Worm (Caenorhabditis elegans) whole organism, mixed stage, embryonic: ENCODE results near the gene F53B3.6.

Source experiments
- M03D4.4 ChIP-seq: sonication (generic microtip); optimal IDR thresholded peaks from 2 replicates; lab custom pipeline; 2017; ENCODE audit warnings: mild to moderate bottlenecking, missing genetic modification characterization, missing compliant biosample characterization
- bed-3 ChIP-seq: fragments of 200-800 bp; sonication (Bioruptor generic); optimal IDR thresholded peaks from 3 replicates; lab custom pipeline; 2018; ENCODE audit warnings: mild to moderate bottlenecking, missing genetic modification characterization, moderate library complexity, missing compliant biosample characterization
- blmp-1 ChIP-seq: fragments of 150-350 bp; optimal IDR thresholded peaks from 2 replicates; lab custom pipeline; 2014; ENCODE audit warnings: missing biosample characterization, missing genetic modification characterization
- ceh-39 ChIP-seq: fragments of 150-350 bp; optimal IDR thresholded peaks from 2 replicates; lab custom pipeline; 2014; ENCODE audit warnings: missing biosample characterization, missing genetic modification characterization
- ceh-43 ChIP-seq: fragments of 200-800 bp; sonication (Bioruptor generic); optimal IDR thresholded peaks from 2 replicates; lab custom pipeline; 2018; ENCODE audit warnings: mild to moderate bottlenecking, missing genetic modification characterization, moderate library complexity, missing compliant biosample characterization
- ces-1 ChIP-seq: fragments of 150-350 bp; optimal IDR thresholded peaks from 2 replicates; lab custom pipeline; 2014; ENCODE audit warnings: missing biosample characterization, missing genetic modification reagents, missing genetic modification characterization
- cnd-1 ChIP-seq: fragments of 200-800 bp; sonication (Bioruptor generic); optimal IDR thresholded peaks from 2 replicates; lab custom pipeline; 2018; ENCODE audit warnings: mild to moderate bottlenecking, missing genetic modification characterization, missing compliant biosample characterization
- drap-1 ChIP-seq: fragments of 200-800 bp; sonication (Bioruptor generic); optimal IDR thresholded peaks from 3 replicates; lab custom pipeline; 2018; ENCODE audit warnings: mild to moderate bottlenecking, missing genetic modification characterization, missing compliant biosample characterization
- elt-1 ChIP-seq: sonication (generic microtip); optimal IDR thresholded peaks from 2 replicates; lab custom pipeline; 2017; ENCODE audit warnings: missing genetic modification characterization, mild to moderate bottlenecking, missing compliant biosample characterization, antibody characterized with exemption, moderate library complexity, borderline replicate concordance; ENCODE audit not compliant: insufficient read depth
- elt-3 ChIP-seq: fragments of 150-350 bp; optimal IDR thresholded peaks from 2 replicates; lab custom pipeline; 2014; ENCODE audit warnings: missing biosample characterization, missing genetic modification characterization
- flh-1 ChIP-seq: fragments of 200-800 bp; sonication (Bioruptor generic); optimal IDR thresholded peaks from 2 replicates; lab custom pipeline; 2018; ENCODE audit warnings: mild to moderate bottlenecking, missing genetic modification characterization, moderate library complexity, missing compliant biosample characterization
- ham-2 ChIP-seq: fragments of 200-800 bp; sonication (Bioruptor generic); optimal IDR thresholded peaks from 2 replicates; lab custom pipeline; 2018; ENCODE audit warnings: mild to moderate bottlenecking, missing genetic modification characterization, missing compliant biosample characterization
- hlh-1 ChIP-seq: fragments of 150-350 bp; optimal IDR thresholded peaks from 2 replicates; lab custom pipeline; 2014; ENCODE audit warnings: missing biosample characterization, missing genetic modification reagents, missing genetic modification characterization
- lin-13 ChIP-seq: fragments of 150-350 bp; optimal IDR thresholded peaks from 2 replicates; lab custom pipeline; 2014; ENCODE audit warnings: missing biosample characterization, missing genetic modification characterization
- lin-32 ChIP-seq: fragments of 200-800 bp; sonication (Bioruptor generic); optimal IDR thresholded peaks from 2 replicates; lab custom pipeline; 2018; ENCODE audit warnings: mild to moderate bottlenecking, missing genetic modification characterization, missing compliant biosample characterization
- lsy-2 ChIP-seq: fragments of 150-350 bp; optimal IDR thresholded peaks from 2 replicates; lab custom pipeline; 2014; ENCODE audit warnings: missing biosample characterization, missing genetic modification characterization
- mab-5 ChIP-seq: fragments of 150-350 bp; optimal IDR thresholded peaks from 2 replicates; lab custom pipeline; 2014; ENCODE audit warnings: missing biosample characterization, missing genetic modification characterization
- mep-1 ChIP-seq: fragments of 150-350 bp; optimal IDR thresholded peaks from 2 replicates; lab custom pipeline; 2017; ENCODE audit warnings: missing biosample characterization, missing genetic modification reagents, missing genetic modification characterization, inconsistent platforms
- mls-2 ChIP-seq: sonication (generic microtip); optimal IDR thresholded peaks from 2 replicates; lab custom pipeline; 2016; ENCODE audit warnings: mild to moderate bottlenecking, missing genetic modification characterization, moderate library complexity, missing compliant biosample characterization
- nhr-12 ChIP-seq: fragments of 150-350 bp; optimal IDR thresholded peaks from 2 replicates; lab custom pipeline; 2014; ENCODE audit warnings: missing biosample characterization, missing genetic modification characterization
- nhr-2 ChIP-seq: fragments of 150-350 bp; optimal IDR thresholded peaks from 2 replicates; lab custom pipeline; 2014; ENCODE audit warnings: missing biosample characterization, missing genetic modification characterization
- nhr-237 ChIP-seq: fragments of 150-350 bp; optimal IDR thresholded peaks from 2 replicates; lab custom pipeline; 2014; ENCODE audit warnings: missing biosample characterization, missing genetic modification characterization
- nhr-28 ChIP-seq: fragments of 150-350 bp; optimal IDR thresholded peaks from 2 replicates; lab custom pipeline; 2014; ENCODE audit warnings: missing biosample characterization, missing genetic modification characterization
- nhr-76 ChIP-seq: sonication (generic microtip); optimal IDR thresholded peaks from 2 replicates; lab custom pipeline; 2017; ENCODE audit warnings: missing biosample characterization, missing genetic modification characterization
- pha-4 ChIP-seq: fragments of 150-350 bp; optimal IDR thresholded peaks from 2 replicates; lab custom pipeline; 2018; ENCODE audit warnings: missing biosample characterization, missing genetic modification reagents, missing genetic modification characterization
- sem-2 ChIP-seq: fragments of 200-800 bp; sonication (Bioruptor generic); optimal IDR thresholded peaks from 2 replicates; lab custom pipeline; 2018; ENCODE audit warnings: mild to moderate bottlenecking, missing genetic modification characterization, missing compliant biosample characterization
- sptf-1 ChIP-seq: sonication (generic microtip); optimal IDR thresholded peaks from 2 replicates; lab custom pipeline; 2017; ENCODE audit warnings: mild to moderate bottlenecking, missing genetic modification characterization, moderate library complexity, missing compliant biosample characterization
- tbx-8 ChIP-seq: fragments of 200-800 bp; sonication (Bioruptor generic); optimal IDR thresholded peaks from 2 replicates; lab custom pipeline; 2018; ENCODE audit warnings: mild to moderate bottlenecking, missing genetic modification characterization, moderate library complexity, missing compliant biosample characterization
- unc-120 ChIP-seq: sonication (generic microtip); optimal IDR thresholded peaks from 2 replicates; lab custom pipeline; 2017; ENCODE audit warnings: missing genetic modification characterization, missing compliant biosample characterization; ENCODE audit not compliant: poor library complexity, severe bottlenecking
- unc-39 ChIP-seq: fragments of 150-350 bp; optimal IDR thresholded peaks from 2 replicates; lab custom pipeline; 2014; ENCODE audit warnings: missing biosample characterization, missing genetic modification characterization
- unc-62 ChIP-seq: fragments of 150-350 bp; optimal IDR thresholded peaks from 2 replicates; lab custom pipeline; 2014; ENCODE audit warnings: missing biosample characterization, missing genetic modification reagents, missing genetic modification characterization
- ztf-11 ChIP-seq: fragments of 150-350 bp; optimal IDR thresholded peaks from 2 replicates; lab custom pipeline; 2014; ENCODE audit warnings: missing biosample characterization, missing genetic modification characterization

Gene F53B3.6

DNA sequence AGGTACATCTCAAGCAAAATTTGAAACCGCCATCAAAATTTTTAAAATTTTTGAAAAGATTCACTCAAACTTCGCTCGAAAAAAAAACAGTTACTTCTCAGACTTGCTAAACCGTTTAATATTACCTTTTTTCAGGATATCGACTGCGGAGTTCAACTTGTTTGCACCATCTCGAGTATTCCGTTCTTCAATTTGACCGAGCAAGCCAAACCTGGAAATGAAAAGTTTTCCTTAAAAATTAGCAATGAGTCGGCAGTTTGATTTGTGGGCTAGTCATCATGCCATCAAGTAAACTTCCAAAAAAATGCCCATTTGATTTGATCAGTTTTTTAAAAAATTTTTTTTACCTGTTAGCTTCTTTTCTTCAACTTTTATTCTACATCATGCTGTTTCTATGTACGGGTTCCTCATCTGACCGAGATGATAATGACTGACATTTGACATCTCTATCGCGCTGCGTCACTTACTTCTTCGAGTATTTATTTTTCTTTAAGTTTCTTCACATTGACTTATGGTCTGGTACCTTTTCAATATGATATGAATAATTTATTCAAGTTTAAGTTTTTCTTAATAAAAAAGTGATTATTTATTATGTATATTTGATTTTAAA, 26.1 kb downstream of the F53B3.6 start:
- TF ChIP-seq lin-13 (no peak), lsy-2 (tag; lab: Kevin White, UChicago) (no peak), ceh-43 (GFP tag; lab: Kevin White, UChicago) (no peak), ces-1 (GFP tag; lab: Kevin White, UChicago) (no peak), nhr-237 (no peak), unc-39 (no peak), pha-4 (no peak), mab-5 (tag; lab: Kevin White, UChicago) (no peak), sptf-1 (no peak), cnd-1 (no peak), nhr-28 (no peak), flh-1 (no peak), ztf-11 (no peak), elt-3 (tag; lab: Kevin White, UChicago) (no peak), bed-3 (GFP tag; lab: Kevin White, UChicago) (no peak), nhr-12 (tag; lab: Kevin White, UChicago) (no peak), ceh-39 (tag; lab: Kevin White, UChicago) (no peak), lin-32 (GFP tag; lab: Kevin White, UChicago) (no peak), unc-120 (tag; lab: Kevin White, UChicago) (no peak), nhr-2 (tag; lab: Kevin White, UChicago) (no peak)
- TF ChIP-seq, all 35 proteins: peak for 0

DNA sequence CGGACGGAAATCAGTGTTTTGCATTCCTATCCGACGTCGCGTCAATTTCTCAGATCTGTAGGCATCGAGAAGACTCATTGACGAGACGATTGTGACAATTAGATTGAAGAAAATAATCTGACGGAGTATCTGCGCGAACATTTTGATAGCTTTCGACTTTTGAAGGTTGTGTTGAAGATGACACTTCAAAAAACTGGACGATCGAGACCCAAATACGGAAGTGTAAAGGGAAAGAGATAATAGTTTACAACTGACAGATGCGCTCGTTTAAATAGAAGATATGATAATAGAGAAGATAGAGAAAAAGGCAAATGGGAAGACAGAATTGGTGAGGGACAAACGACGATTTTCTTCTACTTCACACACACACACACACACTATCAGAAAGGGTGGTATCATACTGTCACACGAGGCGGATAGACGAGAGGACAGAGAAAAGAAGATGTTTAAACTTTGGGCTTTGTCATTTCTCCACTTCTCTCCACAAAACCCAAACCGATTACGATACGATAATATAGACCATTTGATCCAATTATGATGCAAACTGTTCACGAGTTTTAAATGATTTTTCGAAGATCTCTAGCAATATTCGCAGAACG, 27.2 kb downstream of the F53B3.6 start, which contains the start of gene B0410.3:
TSS of gene B0410.3 (minus strand) at position 351 of the 599 bp plus-strand sequence.
- TF ChIP-seq elt-3 (tag; lab: Kevin White, UChicago) (peak; percentile 65), ham-2 (GFP tag; lab: Kevin White, UChicago) (peak; percentile 22), flh-1 (no peak), ceh-43 (GFP tag; lab: Kevin White, UChicago) (no peak), unc-62 (GFP tag; lab: Kevin White, UChicago) (peak; percentile 68), ceh-39 (tag; lab: Kevin White, UChicago) (no peak)

DNA sequence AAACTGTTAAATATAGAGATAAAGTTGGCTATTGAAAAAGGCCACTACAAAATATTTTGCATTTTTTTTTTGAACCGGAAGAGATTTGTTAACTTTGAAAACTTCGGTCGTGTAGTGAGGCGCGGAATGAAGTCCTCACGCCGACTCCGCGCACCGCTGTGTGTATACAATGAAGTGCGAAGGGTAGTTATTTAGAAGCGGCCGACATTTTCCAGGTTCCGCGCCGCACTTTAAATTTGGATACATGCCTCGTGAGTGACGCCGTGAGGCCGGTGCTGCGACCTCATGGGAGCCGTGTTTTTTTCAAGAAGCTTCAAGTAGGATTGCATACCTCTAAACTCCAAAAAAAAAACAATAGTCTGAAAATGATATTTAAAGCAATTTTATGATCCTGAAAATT, 27.9 kb downstream of the F53B3.6 start:
- TF ChIP-seq ces-1 (GFP tag; lab: Kevin White, UChicago) (no peak), lin-13 (no peak), sptf-1 (no peak), ztf-11 (no peak), nhr-237 (no peak), mls-2 (tag; lab: Kevin White, UChicago) (no peak), M03D4.4 (tag; lab: Kevin White, UChicago) (no peak), ham-2 (GFP tag; lab: Kevin White, UChicago) (no peak), elt-1 (tag; lab: Kevin White, UChicago) (no peak), drap-1 (GFP tag; lab: Kevin White, UChicago) (no peak), pha-4 (no peak), sem-2 (GFP tag; lab: Kevin White, UChicago) (no peak), unc-39 (no peak), hlh-1 (tag; lab: Kevin White, UChicago) (no peak), ceh-39 (tag; lab: Kevin White, UChicago) (no peak)

DNA sequence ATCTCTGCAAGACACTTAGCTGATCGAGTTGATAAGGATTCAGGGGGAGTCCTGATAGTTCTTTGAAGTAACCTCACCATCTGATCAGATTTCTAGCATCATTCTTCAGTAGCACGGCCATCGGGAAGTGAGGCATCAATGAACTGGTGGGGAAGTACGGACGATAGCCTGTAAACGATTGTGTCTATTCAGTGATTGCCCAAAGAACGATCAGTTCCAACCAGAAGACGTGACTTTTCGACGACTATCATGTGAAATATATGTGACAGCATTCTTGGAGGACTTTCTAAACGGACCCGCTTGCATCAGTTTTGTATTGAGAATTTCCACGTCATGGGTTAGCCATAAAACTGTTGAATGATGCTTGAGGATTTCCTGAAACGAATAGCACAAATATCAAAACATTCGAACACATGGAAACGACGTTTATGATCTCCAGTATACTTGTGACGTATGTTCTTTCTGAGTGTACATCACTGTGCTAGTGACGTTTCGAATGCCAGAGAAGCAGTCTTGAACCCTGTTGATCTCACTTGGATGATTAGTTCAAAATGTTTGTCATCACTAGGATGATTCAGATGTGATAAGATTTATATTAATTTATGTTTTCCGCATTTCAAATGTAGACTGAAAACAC, 29.1 kb downstream of the F53B3.6 start:
- TF ChIP-seq blmp-1 (tag; lab: Kevin White, UChicago) (no peak), sptf-1 (no peak), mep-1 (tag; lab: Kevin White, UChicago) (no peak), unc-39 (no peak), tbx-8 (no peak), elt-1 (tag; lab: Kevin White, UChicago) (no peak), ces-1 (GFP tag; lab: Kevin White, UChicago) (no peak), lin-13 (no peak), unc-62 (GFP tag; lab: Kevin White, UChicago) (no peak), pha-4 (no peak), nhr-28 (no peak), nhr-2 (tag; lab: Kevin White, UChicago) (no peak), nhr-76 (no peak), sem-2 (GFP tag; lab: Kevin White, UChicago) (no peak), nhr-12 (tag; lab: Kevin White, UChicago) (no peak), flh-1 (no peak), lin-32 (GFP tag; lab: Kevin White, UChicago) (no peak), bed-3 (GFP tag; lab: Kevin White, UChicago) (no peak), cnd-1 (no peak)
